Worm (Caenorhabditis elegans) whole organism, midembryonic: Measurements from ENCODE around the gene C46C11.4.

Experiments
- T22C8.4 ChIP-seq: fragments of 200-800 bp; sonication (Bioruptor generic); IDR thresholded peaks from 2 replicates; pipeline ENCODE4 v1.3.6; 2022; ENCODE audit warnings: missing genetic modification characterization, missing compliant biosample characterization
- flt-1 ChIP-seq: fragments of 200-800 bp; sonication (Bioruptor generic); IDR thresholded peaks from 2 replicates; pipeline ENCODE4 v1.3.6; 2022; ENCODE audit warnings: missing genetic modification characterization, missing compliant biosample characterization
- klf-2 ChIP-seq: fragments of 200-800 bp; sonication (Bioruptor generic); conservative IDR thresholded peaks from 2 replicates; pipeline ENCODE4 v1.3.6; 2022; ENCODE audit warnings: missing genetic modification reagents, missing genetic modification characterization, missing compliant biosample characterization
- med-1 ChIP-seq: sonication (generic microtip); optimal IDR thresholded peaks from 2 replicates; lab custom pipeline; 2017; ENCODE audit warnings: missing genetic modification characterization, mild to moderate bottlenecking, missing compliant biosample characterization, antibody characterized with exemption, missing genetic modification reagents; ENCODE audit not compliant: insufficient read depth
- ref-1 ChIP-seq: fragments of 200-800 bp; sonication (Bioruptor generic); conservative IDR thresholded peaks from 2 replicates; pipeline ENCODE4 v1.3.6; 2022; ENCODE audit warnings: missing genetic modification reagents, missing genetic modification characterization, missing compliant biosample characterization
- ztf-29 ChIP-seq: fragments of 200-800 bp; sonication (Bioruptor generic); IDR thresholded peaks from 2 replicates; pipeline ENCODE4 v1.3.6; 2022; ENCODE audit warnings: missing genetic modification reagents, missing genetic modification characterization, missing compliant biosample characterization

- TF ChIP-seq klf-2 (GFP tag; lab: Robert Waterston, UW) (no peak), ref-1 (GFP tag; lab: Robert Waterston, UW) (no peak), flt-1 (GFP tag; lab: Robert Waterston, UW) (no peak), ztf-29 (no peak), T22C8.4 (GFP tag; lab: Robert Waterston, UW) (no peak), med-1 (GFP tag; lab: Kevin White, UChicago) (no peak)
Observed at ce11 chrX:4619582-4619981, 27.4 kb downstream of the C46C11.4 start, which contains the start of gene pqn-65.
